Worm (Caenorhabditis elegans) whole organism, L4 larva: ENCODE measurements around the gene col-111.

ENCODE experiments used
- T20F7.1 ChIP-seq: fragments of 200-800 bp; sonication (Bioruptor generic); optimal IDR thresholded peaks from 2 replicates; lab custom pipeline; 2018; ENCODE audit warnings: mild to moderate bottlenecking, missing genetic modification characterization, missing compliant biosample characterization
- aly-2 ChIP-seq: sonication (generic microtip); optimal IDR thresholded peaks from 2 replicates; lab custom pipeline; 2018; ENCODE audit warnings: missing biosample characterization, missing genetic modification characterization
- ceh-82 ChIP-seq: sonication (generic microtip); optimal IDR thresholded peaks from 2 replicates; lab custom pipeline; 2017; ENCODE audit warnings: missing biosample characterization, missing genetic modification characterization
- dpl-1 ChIP-seq: fragments of 150-350 bp; optimal IDR thresholded peaks from 2 replicates; lab custom pipeline; 2014; ENCODE audit warnings: missing biosample characterization, missing genetic modification reagents, missing genetic modification characterization
- lim-7 ChIP-seq: fragments of 200-800 bp; sonication (Bioruptor generic); IDR thresholded peaks from 2 replicates; pipeline ENCODE4 v1.3.6; 2022; ENCODE audit warnings: missing genetic modification characterization, missing compliant biosample characterization
- nhr-77 ChIP-seq: fragments of 150-350 bp; optimal IDR thresholded peaks from 2 replicates; lab custom pipeline; 2014; ENCODE audit warnings: missing biosample characterization, missing genetic modification characterization
- zip-11 ChIP-seq: fragments of 200-800 bp; sonication (Bioruptor generic); IDR thresholded peaks from 2 replicates; pipeline ENCODE4 v1.3.6; 2022; ENCODE audit warnings: missing genetic modification characterization, missing compliant biosample characterization

ce11 chrIV:4647385-4647784 is 10.4 kb downstream of the col-111 start, which contains the start of gene F29B9.8:
- TF ChIP-seq T20F7.1 (GFP tag; lab: Kevin White, UChicago) (no peak), ceh-82 (tag; lab: Kevin White, UChicago) (no peak), dpl-1 (GFP tag; lab: Kevin White, UChicago) (no peak), aly-2 (tag; lab: Kevin White, UChicago) (no peak), lim-7 (GFP tag; lab: Robert Waterston, UW) (no peak), nhr-77 (tag; lab: Kevin White, UChicago) (no peak), zip-11 (GFP tag; lab: Robert Waterston, UW) (no peak)
